Worm (Caenorhabditis elegans): ENCODE measurements around the gene C24H12.8.

Gene C24H12.8

ce11 chrII:385258-385657 is 37.7 kb downstream of the C24H12.8 start, which contains the start of gene C03H5.5:
Gene C03H5.5, minus strand, starts transcription at chrII:385358.
- no peak for TF ChIP-seq ceh-91 (GFP tag; IDR thresholded peaks at IDR 0.05)
- TF ChIP-seq F39B2.1 (GFP tag; IDR thresholded peaks at IDR 0.05) = no peak
- no peak for TF ChIP-seq sdz-38 (tag; optimal IDR thresholded peaks at IDR 0.05)
- no peak for TF ChIP-seq bed-1 (GFP tag; IDR thresholded peaks at IDR 0.05)
- TF ChIP-seq nhr-80 (tag; optimal IDR thresholded peaks at IDR 0.05) = no peak
- no peak for TF ChIP-seq ceh-79 (tag; optimal IDR thresholded peaks at IDR 0.05)
- no peak for TF ChIP-seq F49E8.2 (tag; optimal IDR thresholded peaks at IDR 0.05; ENCODE audit: insufficient read depth)
- no peak for TF ChIP-seq nhr-27 (tag; optimal IDR thresholded peaks at IDR 0.05)
- no peak for TF ChIP-seq snpc-1.1 (tag; optimal IDR thresholded peaks at IDR 0.05; ENCODE audit: insufficient read depth)
- no peak for TF ChIP-seq mes-4 (tag; optimal IDR thresholded peaks at IDR 0.05)
- no peak for TF ChIP-seq F52B5.7 (tag; optimal IDR thresholded peaks at IDR 0.05)
- no peak for TF ChIP-seq egrh-3 (GFP tag; IDR thresholded peaks at IDR 0.05)
- TF ChIP-seq madf-3 (GFP tag; IDR thresholded peaks at IDR 0.05) = no peak
- TF ChIP-seq die-1 (tag; optimal IDR thresholded peaks at IDR 0.05) = no peak
- no peak for TF ChIP-seq xnd-1 (tag; optimal IDR thresholded peaks at IDR 0.05)

ce11 chrII:379935-380334 is 43.1 kb downstream of the C24H12.8 start, which contains the start of gene C03H5.7:
Gene C03H5.7, plus strand, starts transcription at chrII:380235.
- TF ChIP-seq C17E4.6 (GFP tag; IDR thresholded peaks at IDR 0.05) = no peak
- no peak for TF ChIP-seq him-1 (tag; optimal IDR thresholded peaks at IDR 0.05)
- TF ChIP-seq attf-5 (GFP tag; optimal IDR thresholded peaks at IDR 0.05) = no peak
- no peak for TF ChIP-seq ztf-18 (tag; optimal IDR thresholded peaks at IDR 0.05)
- TF ChIP-seq hrde-1 (tag; optimal IDR thresholded peaks at IDR 0.05; ENCODE audit: borderline replicate concordance) = no peak

ce11 chrII:378351-378750 is 44.6 kb downstream of the C24H12.8 start, which contains the start of gene C03H5.9:
Gene C03H5.9, plus strand, starts transcription at chrII:378651.
- no peak for TF ChIP-seq aptf-2 (GFP tag; conservative IDR thresholded peaks at IDR 0.05)
- TF ChIP-seq lag-1 (GFP tag; IDR thresholded peaks at IDR 0.05) = no peak
- no peak for TF ChIP-seq lin-26 (GFP tag; IDR thresholded peaks at IDR 0.05)
- no peak for TF ChIP-seq snpc-1.3 (tag; optimal IDR thresholded peaks at IDR 0.05; ENCODE audit: insufficient read depth)
- TF ChIP-seq ets-4 (GFP tag; optimal IDR thresholded peaks at IDR 0.05) = no peak
- no peak for TF ChIP-seq madf-3 (GFP tag; IDR thresholded peaks at IDR 0.05)
- TF ChIP-seq nhr-80 (tag; optimal IDR thresholded peaks at IDR 0.05) = no peak
- no peak for TF ChIP-seq hmg-1.2 (GFP tag; IDR thresholded peaks at IDR 0.05)
- TF ChIP-seq Y56A3A.18 (GFP tag; IDR thresholded peaks at IDR 0.05) = no peak
- TF ChIP-seq Y95B8A.8 (GFP tag; IDR thresholded peaks at IDR 0.05) = no peak
- no peak for TF ChIP-seq cebp-1 (GFP tag; IDR thresholded peaks at IDR 0.05)
- TF ChIP-seq cebp-1 (tag; optimal IDR thresholded peaks at IDR 0.05) = no peak
- no peak for TF ChIP-seq madf-6 (GFP tag; IDR thresholded peaks at IDR 0.05)

ce11 chrII:374950-375349 is 48.0 kb downstream of the C24H12.8 start, which contains the start of gene C03H5.4:
Gene C03H5.4, plus strand, starts transcription at chrII:375250.
- no peak for TF ChIP-seq snpc-4 (GFP tag; optimal IDR thresholded peaks at IDR 0.05)
- no peak for TF ChIP-seq snpc-4 (tag; optimal IDR thresholded peaks at IDR 0.05)

- TF ChIP-seq F57C9.4 (tag; optimal IDR thresholded peaks at IDR 0.05) (no peak), somi-1 (GFP tag; optimal IDR thresholded peaks at IDR 0.05) (no peak), rec-8 (tag; optimal IDR thresholded peaks at IDR 0.05) (no peak), dpff-1 (tag; optimal IDR thresholded peaks at IDR 0.05) (no peak), lin-40 (tag; optimal IDR thresholded peaks at IDR 0.05) (no peak), unc-62 (GFP tag; optimal IDR thresholded peaks at IDR 0.05) (no peak), T26A5.8 (tag; optimal IDR thresholded peaks at IDR 0.05) (no peak), F52B5.7 (tag; optimal IDR thresholded peaks at IDR 0.05) (no peak)
Measured at ce11 chrII:372235-372634, 50.8 kb downstream of the C24H12.8 start.
